Worm (Caenorhabditis elegans) whole organism, L4 larva: ENCODE results near the gene T03F7.7.

Source experiments
- ZK337.2 ChIP-seq: fragments of 200-800 bp; sonication (Bioruptor generic); IDR thresholded peaks from 2 replicates; pipeline ENCODE4 v1.3.6; 2022; ENCODE audit warnings: missing genetic modification reagents, missing genetic modification characterization, missing compliant biosample characterization
- ama-1 ChIP-seq: fragments of 150-350 bp; optimal IDR thresholded peaks from 2 replicates; lab custom pipeline; 2014; ENCODE audit warnings: inconsistent platforms, mixed read lengths
- ces-1 ChIP-seq: fragments of 150-350 bp; sonication (generic microtip); optimal IDR thresholded peaks from 4 replicates; lab custom pipeline; 2014; ENCODE audit warnings: missing biosample characterization, missing genetic modification reagents, missing genetic modification characterization
- egl-27 ChIP-seq: sonication (generic microtip); optimal IDR thresholded peaks from 3 replicates; lab custom pipeline; 2017; ENCODE audit warnings: missing biosample characterization, missing genetic modification reagents, missing genetic modification characterization
- egl-43 ChIP-seq: fragments of 200-800 bp; sonication (Bioruptor generic); IDR thresholded peaks from 2 replicates; pipeline ENCODE4 v1.3.6; 2022; ENCODE audit warnings: missing genetic modification reagents, missing genetic modification characterization, missing compliant biosample characterization
- jun-1 ChIP-seq: fragments of 150-350 bp; optimal IDR thresholded peaks from 2 replicates; lab custom pipeline; 2014; ENCODE audit warnings: missing biosample characterization, missing genetic modification reagents, missing genetic modification characterization
- lin-13 ChIP-seq: fragments of 150-350 bp; optimal IDR thresholded peaks from 2 replicates; lab custom pipeline; 2014; ENCODE audit warnings: missing biosample characterization, missing genetic modification reagents, missing genetic modification characterization
- nhr-25 ChIP-seq: sonication (generic microtip); optimal IDR thresholded peaks from 2 replicates; lab custom pipeline; 2017; ENCODE audit warnings: missing genetic modification characterization, mild to moderate bottlenecking, missing compliant biosample characterization, antibody characterized with exemption, moderate library complexity, borderline replicate concordance; ENCODE audit not compliant: insufficient read depth
- nhr-28 ChIP-seq: fragments of 150-350 bp; optimal IDR thresholded peaks from 2 replicates; lab custom pipeline; 2014; ENCODE audit warnings: missing biosample characterization, missing genetic modification characterization
- nhr-6 ChIP-seq: fragments of 150-350 bp; optimal IDR thresholded peaks from 2 replicates; lab custom pipeline; 2014; ENCODE audit warnings: missing biosample characterization, missing genetic modification characterization
- php-3 ChIP-seq: fragments of 200-800 bp; sonication (Bioruptor generic); IDR thresholded peaks from 2 replicates; pipeline ENCODE4 v1.3.6; 2022; ENCODE audit warnings: missing genetic modification reagents, missing genetic modification characterization, missing compliant biosample characterization
- set-16 ChIP-seq: fragments of 200-800 bp; sonication (Bioruptor generic); IDR thresholded peaks from 2 replicates; pipeline ENCODE4 v1.3.6; 2022; ENCODE audit warnings: missing genetic modification reagents, missing genetic modification characterization, missing compliant biosample characterization
- spr-3 ChIP-seq: fragments of 200-800 bp; sonication (Bioruptor generic); optimal IDR thresholded peaks from 2 replicates; lab custom pipeline; 2018; ENCODE audit warnings: mild to moderate bottlenecking, missing genetic modification characterization, missing compliant biosample characterization
- unc-130 ChIP-seq: sonication (generic microtip); optimal IDR thresholded peaks from 2 replicates; lab custom pipeline; 2016; ENCODE audit warnings: missing genetic modification reagents, missing genetic modification characterization, missing compliant biosample characterization
- vab-7 ChIP-seq: fragments of 200-800 bp; sonication (Bioruptor generic); IDR thresholded peaks from 2 replicates; pipeline ENCODE4 v1.3.6; 2022; ENCODE audit warnings: missing genetic modification reagents, missing genetic modification characterization, missing compliant biosample characterization
- ztf-11 ChIP-seq: fragments of 150-350 bp; optimal IDR thresholded peaks from 2 replicates; lab custom pipeline; 2014; ENCODE audit warnings: missing biosample characterization, missing genetic modification characterization

Gene T03F7.7

DNA sequence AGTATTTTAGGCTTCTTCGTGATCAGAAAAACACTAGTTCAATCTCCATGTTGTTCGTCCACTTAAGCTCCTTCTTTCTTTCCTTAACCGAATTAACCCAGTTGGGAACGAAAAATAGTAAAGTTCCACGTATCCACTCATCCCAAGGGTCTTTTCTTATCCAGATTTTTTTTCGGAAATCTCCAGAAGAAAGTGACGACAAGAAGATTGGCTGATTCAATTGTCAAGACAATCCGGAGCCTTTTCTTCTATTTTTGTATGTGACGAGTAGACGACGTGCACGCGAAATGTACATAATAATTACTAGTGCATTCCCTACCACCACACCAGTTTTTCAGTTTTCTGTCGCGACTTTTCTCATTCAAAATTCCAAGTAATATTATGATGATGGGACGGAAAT lies 40.0 kb downstream of the T03F7.7 start (continued):
- TF ChIP-seq unc-130 (GFP tag; lab: Kevin White, UChicago) (no peak), ama-1 (lab: Kevin White, UChicago) (no peak), nhr-28 (no peak), ces-1 (GFP tag; lab: Kevin White, UChicago) (peak; percentile 77), ZK337.2 (GFP tag; lab: Robert Waterston, UW) (no peak), jun-1 (tag; lab: Kevin White, UChicago) (no peak), nhr-25 (tag; lab: Kevin White, UChicago) (no peak)

ce11 chrV:11352893-11353292 lies 41.7 kb downstream of the T03F7.7 start, which contains the start of gene npr-25:
Gene npr-25 (minus strand): TSS chrV:11352993.
- TF ChIP-seq egl-43 (no peak), ztf-11 (tag; lab: Kevin White, UChicago) (no peak), php-3 (GFP tag; lab: Robert Waterston, UW) (no peak), spr-3 (GFP tag; lab: Kevin White, UChicago) (no peak), egl-27 (tag; lab: Kevin White, UChicago) (no peak), set-16 (GFP tag; lab: Robert Waterston, UW) (no peak)

ce11 chrV:11354264-11354663 lies 43.0 kb downstream of the T03F7.7 start:
- TF ChIP-seq nhr-6 = no peak
- TF ChIP-seq vab-7 = no peak
- peak; percentile 75 for TF ChIP-seq ces-1 (GFP tag; lab: Kevin White, UChicago)
- no peak for TF ChIP-seq lin-13 (GFP tag; lab: Kevin White, UChicago)
